Worm (Caenorhabditis elegans): Measurements from ENCODE around the gene W04G3.12.
A peak's percentile ranks its signal among the peaks of the same experiment; 100 is the strongest.

The W04G3.12 gene

DNA sequence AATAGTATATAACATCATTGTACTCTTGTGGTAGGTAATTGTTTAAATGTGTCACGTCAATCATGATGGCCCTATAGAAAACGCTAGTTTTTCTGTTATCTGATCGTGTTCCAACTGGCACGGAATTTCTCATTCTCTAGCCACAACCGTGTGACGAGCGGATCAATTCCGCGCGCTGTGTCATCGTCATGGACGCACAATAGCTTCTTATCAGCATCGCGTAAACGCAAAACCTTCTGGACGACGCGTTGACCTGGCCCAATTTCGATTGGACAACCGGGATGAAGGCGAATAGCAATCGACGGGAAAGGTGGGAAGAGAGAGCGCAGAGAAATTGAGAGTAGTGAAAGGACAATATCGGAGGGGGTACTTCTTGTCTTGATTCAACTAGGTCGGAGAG is 19.6 kb downstream of the W04G3.12 start, which contains the start of gene lpr-3:
Gene lpr-3, plus strand, starts transcription at position 374 of the 400 bp plus-strand sequence.
- TF ChIP-seq cnd-1 (tag; optimal IDR thresholded peaks at IDR 0.05): no peak
- no peak for TF ChIP-seq mab-5 (tag; optimal IDR thresholded peaks at IDR 0.05)
- TF ChIP-seq ces-1 (GFP tag; optimal IDR thresholded peaks at IDR 0.05): no peak
- TF ChIP-seq zip-8 (tag; optimal IDR thresholded peaks at IDR 0.05): no peak
- TF ChIP-seq sem-2 (GFP tag; optimal IDR thresholded peaks at IDR 0.05): no peak
- TF ChIP-seq unc-120 (tag; optimal IDR thresholded peaks at IDR 0.05; ENCODE audit: poor library complexity, severe bottlenecking): no peak
- TF ChIP-seq unc-39 (tag; optimal IDR thresholded peaks at IDR 0.05): no peak
- TF ChIP-seq lsy-2 (tag; optimal IDR thresholded peaks at IDR 0.05): no peak
- no peak for TF ChIP-seq flh-1 (GFP tag; optimal IDR thresholded peaks at IDR 0.05)
- peak; percentile 94 for TF ChIP-seq blmp-1 (tag; optimal IDR thresholded peaks at IDR 0.05)
- TF ChIP-seq lin-32 (GFP tag; optimal IDR thresholded peaks at IDR 0.05): no peak
- TF ChIP-seq M03D4.4 (tag; optimal IDR thresholded peaks at IDR 0.05): no peak
- no peak for TF ChIP-seq mep-1 (tag; optimal IDR thresholded peaks at IDR 0.05)
- TF ChIP-seq bed-3 (GFP tag; optimal IDR thresholded peaks at IDR 0.05): no peak
- no peak for TF ChIP-seq hlh-1 (tag; optimal IDR thresholded peaks at IDR 0.05)
- TF ChIP-seq ztf-11 (tag; optimal IDR thresholded peaks at IDR 0.05): no peak
- no peak for TF ChIP-seq nhr-2 (tag; optimal IDR thresholded peaks at IDR 0.05)
- no peak for TF ChIP-seq mls-2 (tag; optimal IDR thresholded peaks at IDR 0.05)
- TF ChIP-seq elt-3 (tag; optimal IDR thresholded peaks at IDR 0.05): peak; percentile 42
- no peak for TF ChIP-seq nhr-76 (tag; optimal IDR thresholded peaks at IDR 0.05)
- TF ChIP-seq ceh-43 (GFP tag; optimal IDR thresholded peaks at IDR 0.05): no peak
- TF ChIP-seq sptf-1 (tag; optimal IDR thresholded peaks at IDR 0.05): no peak
- no peak for TF ChIP-seq nhr-237 (tag; optimal IDR thresholded peaks at IDR 0.05)
- TF ChIP-seq elt-1 (tag; optimal IDR thresholded peaks at IDR 0.05; ENCODE audit: borderline replicate concordance, insufficient read depth): peak; percentile 90
- no peak for TF ChIP-seq snpc-4 (tag; optimal IDR thresholded peaks at IDR 0.05)
- TF ChIP-seq ham-2 (GFP tag; optimal IDR thresholded peaks at IDR 0.05): peak; percentile 96
- peak; percentile 60 for TF ChIP-seq unc-62 (GFP tag; optimal IDR thresholded peaks at IDR 0.05)

DNA sequence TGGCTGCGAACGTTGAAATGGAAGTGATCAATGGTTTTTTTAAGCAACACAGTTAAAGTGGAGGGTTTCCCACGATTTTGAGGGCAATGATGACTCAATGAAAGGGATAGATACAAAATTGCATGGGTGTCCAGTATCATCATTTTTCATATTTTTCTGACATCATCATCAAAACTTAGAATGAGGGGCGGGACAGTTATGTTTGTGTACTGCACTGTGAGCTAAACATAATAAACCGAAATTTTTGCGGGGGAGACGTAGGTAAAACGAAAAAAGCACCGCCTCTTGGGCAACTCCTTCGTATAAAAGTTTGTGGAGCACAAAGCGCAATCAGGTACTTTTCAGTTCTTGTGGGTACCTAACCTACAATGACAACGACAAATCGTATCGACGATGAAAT is 23.0 kb downstream of the W04G3.12 start, which contains the start of gene C09F12.2:
Gene C09F12.2, plus strand, starts transcription at position 301 of the 400 bp plus-strand sequence.
- TF ChIP-seq snpc-4 (tag; optimal IDR thresholded peaks at IDR 0.05): no peak
- TF ChIP-seq lin-13 (tag; optimal IDR thresholded peaks at IDR 0.05): no peak
- no peak for TF ChIP-seq blmp-1 (tag; optimal IDR thresholded peaks at IDR 0.05)
- no peak for TF ChIP-seq nhr-237 (tag; optimal IDR thresholded peaks at IDR 0.05)
- no peak for TF ChIP-seq mls-2 (tag; optimal IDR thresholded peaks at IDR 0.05)
- TF ChIP-seq hlh-1 (tag; optimal IDR thresholded peaks at IDR 0.05): no peak
- TF ChIP-seq tbx-8 (GFP tag; optimal IDR thresholded peaks at IDR 0.05): no peak
- no peak for TF ChIP-seq mab-5 (tag; optimal IDR thresholded peaks at IDR 0.05)
- no peak for TF ChIP-seq elt-3 (tag; optimal IDR thresholded peaks at IDR 0.05)
- no peak for TF ChIP-seq M03D4.4 (tag; optimal IDR thresholded peaks at IDR 0.05)
- TF ChIP-seq nhr-76 (tag; optimal IDR thresholded peaks at IDR 0.05): no peak
- TF ChIP-seq elt-1 (tag; optimal IDR thresholded peaks at IDR 0.05; ENCODE audit: borderline replicate concordance, insufficient read depth): no peak
- TF ChIP-seq sptf-1 (tag; optimal IDR thresholded peaks at IDR 0.05): no peak
- TF ChIP-seq unc-62 (GFP tag; optimal IDR thresholded peaks at IDR 0.05): no peak
- TF ChIP-seq drap-1 (GFP tag; optimal IDR thresholded peaks at IDR 0.05): no peak
- no peak for TF ChIP-seq unc-39 (tag; optimal IDR thresholded peaks at IDR 0.05)
- no peak for TF ChIP-seq ces-1 (GFP tag; optimal IDR thresholded peaks at IDR 0.05)
- no peak for TF ChIP-seq cnd-1 (tag; optimal IDR thresholded peaks at IDR 0.05)
- TF ChIP-seq lin-32 (GFP tag; optimal IDR thresholded peaks at IDR 0.05): no peak
- no peak for TF ChIP-seq lsy-2 (tag; optimal IDR thresholded peaks at IDR 0.05)

DNA sequence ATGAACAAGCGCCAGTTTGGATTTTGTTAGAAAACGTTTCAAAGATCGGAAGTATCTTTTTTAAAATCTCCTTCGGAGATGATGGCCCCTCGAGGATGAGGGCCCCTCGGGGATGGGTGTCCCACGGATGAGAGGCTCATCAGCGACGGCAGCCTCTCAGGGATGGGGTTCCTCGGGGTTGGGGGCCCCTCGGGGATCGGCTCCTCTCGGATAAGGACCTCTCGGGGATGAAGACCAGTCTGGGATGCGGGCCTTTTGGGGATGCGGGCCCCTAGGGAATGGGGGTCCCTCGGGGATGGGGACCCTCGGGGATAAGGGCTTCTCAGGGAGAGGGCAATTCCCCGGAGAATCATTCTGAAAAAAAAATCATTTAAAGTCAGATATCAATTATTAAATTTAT is 26.3 kb downstream of the W04G3.12 start:
- TF ChIP-seq mep-1 (tag; optimal IDR thresholded peaks at IDR 0.05) (no peak), sptf-1 (tag; optimal IDR thresholded peaks at IDR 0.05) (no peak), pha-4 (tag; optimal IDR thresholded peaks at IDR 0.05) (no peak), M03D4.4 (tag; optimal IDR thresholded peaks at IDR 0.05) (no peak), ham-2 (GFP tag; optimal IDR thresholded peaks at IDR 0.05) (no peak), ceh-39 (tag; optimal IDR thresholded peaks at IDR 0.05) (no peak), tbx-8 (GFP tag; optimal IDR thresholded peaks at IDR 0.05) (no peak), cnd-1 (tag; optimal IDR thresholded peaks at IDR 0.05) (no peak), unc-120 (tag; optimal IDR thresholded peaks at IDR 0.05; ENCODE audit: poor library complexity, severe bottlenecking) (no peak), mab-5 (tag; optimal IDR thresholded peaks at IDR 0.05) (no peak), nhr-28 (tag; optimal IDR thresholded peaks at IDR 0.05) (no peak), lsy-2 (tag; optimal IDR thresholded peaks at IDR 0.05) (no peak), snpc-4 (tag; optimal IDR thresholded peaks at IDR 0.05) (no peak), unc-39 (tag; optimal IDR thresholded peaks at IDR 0.05) (no peak), lin-13 (tag; optimal IDR thresholded peaks at IDR 0.05) (no peak), nhr-2 (tag; optimal IDR thresholded peaks at IDR 0.05) (no peak), nhr-76 (tag; optimal IDR thresholded peaks at IDR 0.05) (no peak), lin-32 (GFP tag; optimal IDR thresholded peaks at IDR 0.05) (no peak)

All from whole organism, mixed stage, embryonic.